Fruit fly (Drosophila melanogaster) whole organism, embryonic: Measurements from ENCODE around the gene CG9286.

Experiments used
- CG10979 ChIP-seq: fragments of 200-800 bp; sonication (Bioruptor generic); optimal IDR thresholded peaks from 2 replicates; lab custom pipeline; 2018; ENCODE audit warnings: missing biosample characterization, mild to moderate bottlenecking, missing genetic modification characterization, moderate library complexity
- CG11696 ChIP-seq: fragments of 200-800 bp; sonication (Bioruptor generic); IDR thresholded peaks from 2 replicates; pipeline ENCODE4 v1.3.6; 2022; ENCODE audit warnings: missing biosample characterization, missing genetic modification characterization
- CG12236 ChIP-seq: fragments of 200-800 bp; sonication (Bioruptor generic); optimal IDR thresholded peaks from 2 replicates; lab custom pipeline; 2016; ENCODE audit warnings: missing biosample characterization, missing genetic modification characterization
- CG12942 ChIP-seq: fragments of 200-800 bp; sonication (Bioruptor generic); optimal IDR thresholded peaks from 3 replicates; lab custom pipeline; 2016; ENCODE audit warnings: missing biosample characterization, missing genetic modification characterization
- CG13123 ChIP-seq: fragments of 200-800 bp; sonication (Bioruptor generic); optimal IDR thresholded peaks from 2 replicates; lab custom pipeline; 2016; ENCODE audit warnings: missing biosample characterization, missing genetic modification characterization
- CG13296 ChIP-seq: fragments of 200-800 bp; sonication (Bioruptor generic); optimal IDR thresholded peaks from 3 replicates; lab custom pipeline; 2018; ENCODE audit warnings: missing biosample characterization, mild to moderate bottlenecking, missing genetic modification characterization
- CG15479 ChIP-seq: fragments of 200-800 bp; sonication (Bioruptor generic); optimal IDR thresholded peaks from 3 replicates; lab custom pipeline; 2019; ENCODE audit warnings: missing biosample characterization, mild to moderate bottlenecking, missing genetic modification characterization, moderate library complexity
- CG1603 ChIP-seq: fragments of 200-800 bp; sonication (Bioruptor generic); optimal IDR thresholded peaks from 2 replicates; lab custom pipeline; 2019; ENCODE audit warnings: missing biosample characterization, mild to moderate bottlenecking, missing genetic modification characterization, moderate library complexity
- CG16863 ChIP-seq: fragments of 200-800 bp; sonication (Bioruptor generic); optimal IDR thresholded peaks from 3 replicates; lab custom pipeline; 2016; ENCODE audit warnings: missing biosample characterization, missing genetic modification characterization
- CG17385 ChIP-seq: fragments of 200-800 bp; sonication (Bioruptor generic); optimal IDR thresholded peaks from 3 replicates; lab custom pipeline; 2018; ENCODE audit warnings: missing biosample characterization, mild to moderate bottlenecking, missing genetic modification characterization
- CG2116 ChIP-seq: fragments of 200-800 bp; sonication (Bioruptor generic); optimal IDR thresholded peaks from 3 replicates; lab custom pipeline; 2018; ENCODE audit warnings: missing biosample characterization, mild to moderate bottlenecking, missing genetic modification characterization
- CG2202 ChIP-seq: fragments of 200-800 bp; sonication (Bioruptor generic); optimal IDR thresholded peaks from 2 replicates; lab custom pipeline; 2018; ENCODE audit warnings: missing biosample characterization, mild to moderate bottlenecking, missing genetic modification characterization
- CG31224 ChIP-seq: fragments of 200-800 bp; sonication (Bioruptor generic); IDR thresholded peaks from 2 replicates; pipeline ENCODE4 v1.3.6; 2022; ENCODE audit warnings: missing biosample characterization, missing genetic modification characterization
- CG31441 ChIP-seq: fragments of 200-800 bp; sonication (Bioruptor generic); IDR thresholded peaks from 2 replicates; pipeline ENCODE4 v1.3.6; 2022; ENCODE audit warnings: missing biosample characterization, missing genetic modification characterization
- CG32772 ChIP-seq: fragments of 200-800 bp; sonication (Bioruptor generic); IDR thresholded peaks from 2 replicates; pipeline ENCODE4 v1.3.6; 2022; ENCODE audit warnings: missing biosample characterization, missing genetic modification characterization
- CG5180 ChIP-seq: fragments of 200-800 bp; sonication (Bioruptor generic); optimal IDR thresholded peaks from 3 replicates; lab custom pipeline; 2017; ENCODE audit warnings: missing biosample characterization, missing genetic modification characterization, mild to moderate bottlenecking, moderate library complexity, missing genetic modification reagents
- CG5245 ChIP-seq: fragments of 200-800 bp; sonication (Bioruptor generic); optimal IDR thresholded peaks from 3 replicates; lab custom pipeline; 2016; ENCODE audit warnings: missing biosample characterization, missing genetic modification characterization
- CG6175 ChIP-seq: fragments of 200-800 bp; sonication (Bioruptor generic); IDR thresholded peaks from 3 replicates; pipeline ENCODE4 v1.3.6; 2022; ENCODE audit warnings: missing biosample characterization, missing genetic modification characterization
- CG7786 ChIP-seq: fragments of 200-800 bp; sonication (Bioruptor generic); optimal IDR thresholded peaks from 2 replicates; lab custom pipeline; 2016; ENCODE audit warnings: missing biosample characterization, missing genetic modification characterization
- CG8388 ChIP-seq: fragments of 200-800 bp; sonication (Bioruptor generic); optimal IDR thresholded peaks from 2 replicates; lab custom pipeline; 2019; ENCODE audit warnings: missing biosample characterization, mild to moderate bottlenecking, missing genetic modification characterization, moderate library complexity
- CG8924 ChIP-seq: fragments of 200-800 bp; optimal IDR thresholded peaks from 3 replicates; lab custom pipeline; 2019; ENCODE audit warnings: missing biosample characterization, mild to moderate bottlenecking, missing genetic modification characterization, moderate library complexity
- CG9797 ChIP-seq: fragments of 200-800 bp; sonication (Bioruptor generic); optimal IDR thresholded peaks from 3 replicates; lab custom pipeline; 2018; ENCODE audit warnings: missing biosample characterization, mild to moderate bottlenecking, missing genetic modification characterization
- CHES-1-like ChIP-seq: fragments of 200-800 bp; sonication (Bioruptor generic); optimal IDR thresholded peaks from 2 replicates; lab custom pipeline; 2016; ENCODE audit warnings: missing biosample characterization, missing genetic modification characterization
- D ChIP-seq, 2 experiments: fragments of 200-800 bp in 1 of 2; fragments of >200 bp in 1 of 2; sonication (Bioruptor generic) in 1 of 2; optimal IDR thresholded peaks; 2 replicates in 1 of 2; 3 replicates in 1 of 2; lab custom pipeline; 2017; ENCODE audit warnings: mild to moderate bottlenecking in 1 of 2, missing biosample characterization in 1 of 2, missing genetic modification characterization in 1 of 2, missing genetic modification reagents in 1 of 2
- Dek ChIP-seq: fragments of 200-800 bp; sonication (Bioruptor generic); optimal IDR thresholded peaks from 3 replicates; lab custom pipeline; 2019; ENCODE audit warnings: missing biosample characterization, mild to moderate bottlenecking, missing genetic modification characterization, moderate library complexity
- Hr3 ChIP-seq: fragments of 200-800 bp; sonication (Bioruptor generic); optimal IDR thresholded peaks from 3 replicates; lab custom pipeline; 2016; ENCODE audit warnings: missing biosample characterization, missing genetic modification characterization
- Mrtf ChIP-seq: fragments of 200-800 bp; sonication (Bioruptor generic); IDR thresholded peaks from 3 replicates; pipeline ENCODE4 v1.3.6; 2022; ENCODE audit warnings: missing biosample characterization, missing genetic modification characterization
- NfI ChIP-seq: fragments of 200-800 bp; sonication (Bioruptor generic); optimal IDR thresholded peaks from 3 replicates; lab custom pipeline; 2018; ENCODE audit warnings: missing biosample characterization, mild to moderate bottlenecking, missing genetic modification characterization, moderate library complexity
- Opbp ChIP-seq: fragments of 200-800 bp; sonication (Bioruptor generic); IDR thresholded peaks from 3 replicates; pipeline ENCODE4 v1.3.6; 2022; ENCODE audit warnings: missing biosample characterization, missing genetic modification characterization; ENCODE audit not compliant: partially characterized antibody
- PHDP ChIP-seq: fragments of 200-800 bp; sonication (Bioruptor generic); optimal IDR thresholded peaks from 3 replicates; lab custom pipeline; 2018; ENCODE audit warnings: missing biosample characterization, mild to moderate bottlenecking, missing genetic modification characterization, moderate library complexity
- Sry-β ChIP-seq: fragments of 200-800 bp; sonication (Bioruptor generic); optimal IDR thresholded peaks from 2 replicates; lab custom pipeline; 2018; ENCODE audit warnings: missing biosample characterization, mild to moderate bottlenecking, missing genetic modification characterization, moderate library complexity
- Usf ChIP-seq: fragments of 200-800 bp; sonication (Bioruptor generic); optimal IDR thresholded peaks from 2 replicates; lab custom pipeline; 2017; ENCODE audit warnings: missing genotype, missing biosample characterization, missing genetic modification characterization
- Vsx1 ChIP-seq: fragments of 200-800 bp; sonication (Bioruptor generic); optimal IDR thresholded peaks from 2 replicates; lab custom pipeline; 2017; ENCODE audit warnings: missing biosample characterization, mild to moderate bottlenecking, missing genetic modification characterization, missing genetic modification reagents
- cas ChIP-seq: fragments of 200-800 bp; sonication (Bioruptor generic); IDR thresholded peaks from 2 replicates; pipeline ENCODE4 v1.3.6; 2022; ENCODE audit warnings: missing biosample characterization, missing genetic modification characterization
- dati ChIP-seq: fragments of 200-800 bp; sonication (Bioruptor generic); IDR thresholded peaks from 2 replicates; pipeline ENCODE4 v1.3.6; 2022; ENCODE audit warnings: missing biosample characterization, missing genetic modification characterization
- dysf ChIP-seq: fragments of 200-800 bp; sonication (Bioruptor generic); IDR thresholded peaks from 3 replicates; pipeline ENCODE4 v1.3.6; 2022; ENCODE audit warnings: missing biosample characterization, missing genetic modification characterization
- gcm ChIP-seq: fragments of 200-800 bp; sonication (Bioruptor generic); optimal IDR thresholded peaks from 2 replicates; lab custom pipeline; 2019; ENCODE audit warnings: missing biosample characterization, mild to moderate bottlenecking, missing genetic modification characterization, moderate library complexity
- hkb ChIP-seq, 2 experiments: fragments of 200-800 bp in 1 of 2; fragments of >200 bp in 1 of 2; sonication (Bioruptor generic) in 1 of 2; IDR thresholded peaks in 1 of 2; optimal IDR thresholded peaks in 1 of 2; 2 replicates each; pipeline versions ENCODE4 v1.3.6 to Lab custom; 2017 to 2022; ENCODE audit warnings: missing biosample characterization in 1 of 2, missing genetic modification characterization in 1 of 2
- lbe ChIP-seq: fragments of 200-800 bp; sonication (Bioruptor generic); optimal IDR thresholded peaks from 2 replicates; lab custom pipeline; 2016; ENCODE audit warnings: missing biosample characterization, mild to moderate bottlenecking, missing genetic modification characterization
- lmd ChIP-seq: fragments of 200-800 bp; sonication (Bioruptor generic); IDR thresholded peaks from 2 replicates; pipeline ENCODE4 v1.3.6; 2022; ENCODE audit warnings: missing biosample characterization, missing genetic modification characterization
- onecut ChIP-seq: fragments of 200-800 bp; sonication (Bioruptor generic); IDR thresholded peaks from 2 replicates; pipeline ENCODE4 v1.3.6; 2022; ENCODE audit warnings: missing biosample characterization, missing genetic modification characterization
- pan ChIP-seq, 4 experiments: fragments of >200 bp in 3 of 4; fragments of 200-800 bp in 1 of 4; sonication (Bioruptor generic) in 1 of 4; optimal IDR thresholded peaks in 3 of 4; IDR thresholded peaks in 1 of 4; 2 replicates each; pipeline versions ENCODE4 v1.3.6 to Lab custom; 2017 to 2022; ENCODE audit warnings: missing biosample characterization in 2 of 4, missing genetic modification characterization in 2 of 4, mixed read lengths in 1 of 4
- ro ChIP-seq: fragments of 200-800 bp; sonication (Bioruptor generic); IDR thresholded peaks from 2 replicates; pipeline ENCODE4 v1.3.6; 2022; ENCODE audit warnings: missing biosample characterization, missing genetic modification characterization
- row ChIP-seq: fragments of 200-800 bp; sonication (Bioruptor generic); IDR thresholded peaks from 3 replicates; pipeline ENCODE4 v1.3.6; 2022; ENCODE audit warnings: missing biosample characterization, missing genetic modification characterization
- scrt ChIP-seq: fragments of 200-800 bp; sonication (Bioruptor generic); optimal IDR thresholded peaks from 2 replicates; lab custom pipeline; 2018; ENCODE audit warnings: missing biosample characterization, mild to moderate bottlenecking, missing genetic modification characterization, moderate library complexity
- sisA ChIP-seq: fragments of 200-800 bp; sonication (Bioruptor generic); IDR thresholded peaks from 2 replicates; pipeline ENCODE4 v1.3.6; 2022; ENCODE audit warnings: missing biosample characterization, missing genetic modification characterization
- sqz ChIP-seq: fragments of 200-800 bp; sonication (Bioruptor generic); optimal IDR thresholded peaks from 3 replicates; lab custom pipeline; 2018; ENCODE audit warnings: missing biosample characterization, mild to moderate bottlenecking, missing genetic modification characterization

The CG9286 gene

dm6 chr3R:13817480-13818305 lies 36.9 kb downstream of the CG9286 start (continued):
- TF ChIP-seq D (optimal IDR thresholded peaks at IDR 0.05; lab: Kevin White, UChicago) (no peak), D (GFP tag; optimal IDR thresholded peaks at IDR 0.05; lab: Kevin White, UChicago) (peak; percentile 74), Vsx1 (GFP tag; lab: Kevin White, UChicago) (peak; percentile 31), ro (GFP tag; lab: Robert Waterston, UW) (no peak; the same call in 1 of the 2 replicates), CHES-1-like (GFP tag; lab: Kevin White, UChicago) (peak; percentile 5), gcm (GFP tag; lab: Kevin White, UChicago) (peak; percentile 52), sisA (GFP tag; lab: Robert Waterston, UW) (peak; percentile 72), Sry-β (peak; percentile 26), CG8388 (GFP tag; lab: Kevin White, UChicago) (peak; percentile 81), pan (optimal IDR thresholded peaks at IDR 0.05; lab: Kevin White, UChicago) (no peak), pan (GFP tag; optimal IDR thresholded peaks at IDR 0.05 in 1 of 2, IDR thresholded peaks at IDR 0.05 in 1 of 2) (peak in 1 of 2 experiments; percentile 47), CG17385 (GFP tag; lab: Kevin White, UChicago) (peak; percentile 53), CG31441 (peak; percentile 72), CG5180 (GFP tag; lab: Kevin White, UChicago) (peak; percentile 43), CG11696 (GFP tag; lab: Robert Waterston, UW) (no peak), row (GFP tag; lab: Robert Waterston, UW) (peak; percentile 58), CG13296 (no peak), CG2202 (tag; lab: Kevin White, UChicago) (no peak), dati (peak; percentile 34; the same call in 1 of the 2 replicates), CG1603 (tag; lab: Kevin White, UChicago) (peak; percentile 76), dysf (peak; percentile 58; the same call in 2 of the 3 replicates), Opbp (no peak), CG15479 (no peak), CG32772 (GFP tag; lab: Robert Waterston, UW) (peak; percentile 59), CG2116 (GFP tag; lab: Kevin White, UChicago) (no peak), CG9797 (GFP tag; lab: Kevin White, UChicago) (no peak), CG12942 (GFP tag; lab: Kevin White, UChicago) (peak; percentile 29), CG5245 (GFP tag; lab: Kevin White, UChicago) (peak; percentile 35), cas (GFP tag; lab: Robert Waterston, UW) (no peak), sqz (GFP tag; lab: Kevin White, UChicago) (peak; percentile 33), Dek (tag; lab: Kevin White, UChicago) (no peak), CG7786 (no peak), onecut (peak; percentile 68), Hr3 (GFP tag; lab: Kevin White, UChicago) (peak; percentile 47), lbe (GFP tag; lab: Kevin White, UChicago) (no peak), CG10979 (tag; lab: Kevin White, UChicago) (peak; percentile 82), CG6175 (GFP tag; lab: Robert Waterston, UW) (no peak), CG16863 (GFP tag; lab: Kevin White, UChicago) (no peak), hkb (optimal IDR thresholded peaks at IDR 0.05; lab: Kevin White, UChicago) (no peak), hkb (GFP tag; IDR thresholded peaks at IDR 0.05; lab: Robert Waterston, UW) (0 out of 2 replicates have a peak, but pooled peaks have one; percentile 40), NfI (GFP tag; lab: Kevin White, UChicago) (peak; percentile 50), CG8924 (peak; percentile 75), Usf (GFP tag; lab: Kevin White, UChicago) (peak; percentile 7), CG12236 (peak; percentile 37), CG31224 (no peak), scrt (GFP tag; lab: Kevin White, UChicago) (peak; percentile 16), Mrtf (GFP tag; lab: Robert Waterston, UW) (0 out of 3 replicates have a peak, but pooled peaks have one; percentile 22), lmd (GFP tag; lab: Robert Waterston, UW) (peak; percentile 69), CG13123 (GFP tag; lab: Kevin White, UChicago) (no peak), PHDP (peak; percentile 61)
